Fruit fly (Drosophila melanogaster) whole organism, embryonic: Measurements from ENCODE around the gene CG7518.

Experiments
- Bdp1 ChIP-seq: fragments of 200-800 bp; sonication (Bioruptor generic); optimal IDR thresholded peaks from 3 replicates; lab custom pipeline; 2016; ENCODE audit warnings: missing biosample characterization, missing genetic modification characterization
- BtbVII ChIP-seq: fragments of 200-800 bp; sonication (Bioruptor generic); optimal IDR thresholded peaks from 3 replicates; lab custom pipeline; 2017; ENCODE audit warnings: missing biosample characterization, mild to moderate bottlenecking, missing genetic modification characterization
- CG10321 ChIP-seq: fragments of 200-800 bp; sonication (Bioruptor generic); IDR thresholded peaks from 2 replicates; pipeline ENCODE4 v1.3.6; 2022; ENCODE audit warnings: missing biosample characterization, missing genetic modification characterization
- CG11085 ChIP-seq: fragments of 200-800 bp; sonication (Bioruptor generic); IDR thresholded peaks from 2 replicates; pipeline ENCODE4 v1.3.6; 2022; ENCODE audit warnings: missing biosample characterization, missing genetic modification characterization
- CG11560 ChIP-seq: fragments of 200-800 bp; sonication (Bioruptor generic); IDR thresholded peaks from 3 replicates; pipeline ENCODE4 v1.3.6; 2022; ENCODE audit warnings: missing biosample characterization, missing genetic modification characterization
- CG12104 ChIP-seq: fragments of 200-800 bp; sonication (Bioruptor generic); optimal IDR thresholded peaks from 3 replicates; lab custom pipeline; 2016; ENCODE audit warnings: missing biosample characterization, missing genetic modification characterization
- CG12391 ChIP-seq: fragments of 200-800 bp; sonication (Bioruptor generic); optimal IDR thresholded peaks from 3 replicates; lab custom pipeline; 2018; ENCODE audit warnings: missing biosample characterization, mild to moderate bottlenecking, missing genetic modification characterization, moderate library complexity
- CG14667 ChIP-seq: fragments of 200-800 bp; sonication (Bioruptor generic); IDR thresholded peaks from 2 replicates; pipeline ENCODE4 v1.3.6; 2022; ENCODE audit warnings: missing biosample characterization, missing genetic modification characterization
- CG15073 ChIP-seq: fragments of 200-800 bp; sonication (Bioruptor generic); optimal IDR thresholded peaks from 2 replicates; lab custom pipeline; 2016; ENCODE audit warnings: missing biosample characterization, missing genetic modification characterization
- CG15696 ChIP-seq: fragments of 200-800 bp; sonication (Bioruptor generic); optimal IDR thresholded peaks from 2 replicates; lab custom pipeline; 2019; ENCODE audit warnings: missing biosample characterization, mild to moderate bottlenecking, missing genetic modification characterization, moderate library complexity
- CG1602 ChIP-seq: fragments of 200-800 bp; sonication (Bioruptor generic); optimal IDR thresholded peaks from 3 replicates; lab custom pipeline; 2016; ENCODE audit warnings: missing biosample characterization, missing genetic modification characterization
- CG17568 ChIP-seq: fragments of 200-800 bp; sonication (Bioruptor generic); optimal IDR thresholded peaks from 2 replicates; lab custom pipeline; 2018; ENCODE audit warnings: missing biosample characterization, mild to moderate bottlenecking, missing genetic modification characterization, moderate library complexity
- CG2199 ChIP-seq: fragments of 200-800 bp; sonication (Bioruptor generic); IDR thresholded peaks from 3 replicates; pipeline ENCODE4 v1.3.6; 2022; ENCODE audit warnings: missing biosample characterization, missing genetic modification characterization
- CG31224 ChIP-seq: fragments of 200-800 bp; sonication (Bioruptor generic); IDR thresholded peaks from 2 replicates; pipeline ENCODE4 v1.3.6; 2022; ENCODE audit warnings: missing biosample characterization, missing genetic modification characterization
- CG32767 ChIP-seq: fragments of 200-800 bp; sonication (Bioruptor generic); IDR thresholded peaks from 2 replicates; pipeline ENCODE4 v1.3.6; 2022; ENCODE audit warnings: missing biosample characterization, missing genetic modification characterization
- CG32772 ChIP-seq: fragments of 200-800 bp; sonication (Bioruptor generic); IDR thresholded peaks from 2 replicates; pipeline ENCODE4 v1.3.6; 2022; ENCODE audit warnings: missing biosample characterization, missing genetic modification characterization
- CG33557 ChIP-seq: fragments of 200-800 bp; sonication (Bioruptor generic); optimal IDR thresholded peaks from 2 replicates; lab custom pipeline; 2019; ENCODE audit warnings: missing biosample characterization, mild to moderate bottlenecking, missing genetic modification characterization, moderate library complexity
- CG34376 ChIP-seq: fragments of 200-800 bp; sonication (Bioruptor generic); optimal IDR thresholded peaks from 2 replicates; lab custom pipeline; 2018; ENCODE audit warnings: missing biosample characterization, mild to moderate bottlenecking, missing genetic modification characterization
- CG4282 ChIP-seq: fragments of 200-800 bp; sonication (Bioruptor generic); optimal IDR thresholded peaks from 2 replicates; lab custom pipeline; 2016; ENCODE audit warnings: missing biosample characterization, missing genetic modification characterization
- CG6175 ChIP-seq: fragments of 200-800 bp; sonication (Bioruptor generic); IDR thresholded peaks from 3 replicates; pipeline ENCODE4 v1.3.6; 2022; ENCODE audit warnings: missing biosample characterization, missing genetic modification characterization
- CG7963 ChIP-seq: fragments of 200-800 bp; sonication (Bioruptor generic); IDR thresholded peaks from 3 replicates; pipeline ENCODE4 v1.3.6; 2022; ENCODE audit warnings: missing biosample characterization, missing genetic modification characterization; ENCODE audit not compliant: partially characterized antibody
- CG9817 ChIP-seq: fragments of 200-800 bp; sonication (Bioruptor generic); optimal IDR thresholded peaks from 2 replicates; lab custom pipeline; 2018; ENCODE audit warnings: missing biosample characterization, mild to moderate bottlenecking, missing genetic modification characterization, moderate library complexity
- Elba2 ChIP-seq: fragments of 200-800 bp; sonication (Bioruptor generic); optimal IDR thresholded peaks from 3 replicates; lab custom pipeline; 2016; ENCODE audit warnings: missing biosample characterization, missing genetic modification characterization
- Gug ChIP-seq: fragments of 200-800 bp; sonication (Bioruptor generic); IDR thresholded peaks from 4 replicates; pipeline ENCODE4 v1.3.6; 2022; ENCODE audit warnings: missing biosample characterization, missing genetic modification characterization
- Hand ChIP-seq: fragments of 200-800 bp; sonication (Bioruptor generic); optimal IDR thresholded peaks from 2 replicates; lab custom pipeline; 2017; ENCODE audit warnings: mild to moderate bottlenecking, missing biosample characterization, missing genetic modification reagents, missing genetic modification characterization
- Lhr ChIP-seq: fragments of 200-800 bp; sonication (Bioruptor generic); optimal IDR thresholded peaks from 3 replicates; lab custom pipeline; 2017; ENCODE audit warnings: mild to moderate bottlenecking, missing biosample characterization, missing genetic modification reagents, missing genetic modification characterization
- MTF-1 ChIP-seq: fragments of 200-800 bp; sonication (Bioruptor generic); optimal IDR thresholded peaks from 2 replicates; lab custom pipeline; 2018; ENCODE audit warnings: missing biosample characterization, mild to moderate bottlenecking, missing genetic modification characterization, borderline replicate concordance
- NFAT ChIP-seq: fragments of 200-800 bp; sonication (Bioruptor generic); IDR thresholded peaks from 2 replicates; pipeline ENCODE4 v1.3.6; 2022; ENCODE audit warnings: missing biosample characterization, missing genetic modification characterization
- Oaz ChIP-seq: fragments of 200-800 bp; sonication (Bioruptor generic); IDR thresholded peaks from 2 replicates; pipeline ENCODE4 v1.3.6; 2022; ENCODE audit warnings: missing biosample characterization, missing genetic modification characterization
- PHDP ChIP-seq: fragments of 200-800 bp; sonication (Bioruptor generic); optimal IDR thresholded peaks from 3 replicates; lab custom pipeline; 2018; ENCODE audit warnings: missing biosample characterization, mild to moderate bottlenecking, missing genetic modification characterization, moderate library complexity
- Usf ChIP-seq: fragments of 200-800 bp; sonication (Bioruptor generic); optimal IDR thresholded peaks from 2 replicates; lab custom pipeline; 2017; ENCODE audit warnings: missing genotype, missing biosample characterization, missing genetic modification characterization
- ara ChIP-seq: fragments of 200-800 bp; sonication (Bioruptor generic); IDR thresholded peaks from 2 replicates; pipeline ENCODE4 v1.3.6; 2022; ENCODE audit warnings: missing biosample characterization, missing genetic modification characterization
- br ChIP-seq: fragments of >200 bp; optimal IDR thresholded peaks from 2 replicates; lab custom pipeline; 2017
- crc ChIP-seq: fragments of 200-800 bp; sonication (Bioruptor generic); optimal IDR thresholded peaks from 2 replicates; lab custom pipeline; 2016; ENCODE audit warnings: missing biosample characterization, missing genetic modification characterization
- dysf ChIP-seq: fragments of 200-800 bp; sonication (Bioruptor generic); IDR thresholded peaks from 3 replicates; pipeline ENCODE4 v1.3.6; 2022; ENCODE audit warnings: missing biosample characterization, missing genetic modification characterization
- ewg ChIP-seq: fragments of 200-800 bp; sonication (Bioruptor generic); optimal IDR thresholded peaks from 3 replicates; lab custom pipeline; 2017; ENCODE audit warnings: mild to moderate bottlenecking, missing biosample characterization, missing genetic modification reagents, missing genetic modification characterization
- gce ChIP-seq: fragments of 200-800 bp; sonication (Bioruptor generic); IDR thresholded peaks from 3 replicates; pipeline ENCODE4 v1.3.6; 2022; ENCODE audit warnings: missing biosample characterization, missing genetic modification characterization
- gfzf ChIP-seq: fragments of 200-800 bp; sonication (Bioruptor generic); optimal IDR thresholded peaks from 2 replicates; lab custom pipeline; 2016; ENCODE audit warnings: missing biosample characterization, mild to moderate bottlenecking, missing genetic modification characterization, moderate library complexity
- ham ChIP-seq: fragments of 200-800 bp; sonication (Bioruptor generic); IDR thresholded peaks from 2 replicates; pipeline ENCODE4 v1.3.6; 2022; ENCODE audit warnings: missing biosample characterization, missing genetic modification characterization
- jumu ChIP-seq: fragments of 200-800 bp; sonication (Bioruptor generic); optimal IDR thresholded peaks from 3 replicates; lab custom pipeline; 2016; ENCODE audit warnings: missing biosample characterization, missing genetic modification characterization
- mirr ChIP-seq: fragments of 200-800 bp; sonication (Bioruptor generic); optimal IDR thresholded peaks from 3 replicates; lab custom pipeline; 2018; ENCODE audit warnings: missing biosample characterization, mild to moderate bottlenecking, missing genetic modification characterization
- nerfin-1 ChIP-seq: fragments of 200-800 bp; sonication (Bioruptor generic); optimal IDR thresholded peaks from 3 replicates; lab custom pipeline; 2019; ENCODE audit warnings: missing biosample characterization, mild to moderate bottlenecking, missing genetic modification characterization, moderate library complexity
- oc ChIP-seq: fragments of 200-800 bp; sonication (Bioruptor generic); optimal IDR thresholded peaks from 2 replicates; lab custom pipeline; 2018; ENCODE audit warnings: missing biosample characterization, mild to moderate bottlenecking, missing genetic modification characterization, moderate library complexity
- schlank ChIP-seq: fragments of 200-800 bp; sonication (Bioruptor generic); optimal IDR thresholded peaks from 2 replicates; lab custom pipeline; 2018; ENCODE audit warnings: missing biosample characterization, mild to moderate bottlenecking, missing genetic modification characterization
- sima ChIP-seq: fragments of 200-800 bp; sonication (Bioruptor generic); optimal IDR thresholded peaks from 2 replicates; lab custom pipeline; 2016; ENCODE audit warnings: missing biosample characterization, missing genetic modification characterization
- so ChIP-seq: fragments of 200-800 bp; sonication (Bioruptor generic); IDR thresholded peaks from 3 replicates; pipeline ENCODE4 v1.3.6; 2022; ENCODE audit warnings: missing biosample characterization, missing genetic modification characterization
- stwl ChIP-seq: fragments of 200-800 bp; sonication (Bioruptor generic); optimal IDR thresholded peaks from 3 replicates; lab custom pipeline; 2018; ENCODE audit warnings: missing biosample characterization, mild to moderate bottlenecking, missing genetic modification characterization, moderate library complexity
- tio ChIP-seq: fragments of 200-800 bp; sonication (Bioruptor generic); optimal IDR thresholded peaks from 2 replicates; lab custom pipeline; 2017; ENCODE audit warnings: missing biosample characterization, missing genetic modification characterization, inconsistent platforms
- trh ChIP-seq: fragments of 200-800 bp; sonication (Bioruptor generic); optimal IDR thresholded peaks from 2 replicates; lab custom pipeline; 2016; ENCODE audit warnings: missing biosample characterization, missing genetic modification characterization
- tx ChIP-seq: fragments of 200-800 bp; sonication (Bioruptor generic); optimal IDR thresholded peaks from 2 replicates; lab custom pipeline; 2016; ENCODE audit warnings: missing biosample characterization, missing genetic modification characterization

The CG7518 gene

DNA sequence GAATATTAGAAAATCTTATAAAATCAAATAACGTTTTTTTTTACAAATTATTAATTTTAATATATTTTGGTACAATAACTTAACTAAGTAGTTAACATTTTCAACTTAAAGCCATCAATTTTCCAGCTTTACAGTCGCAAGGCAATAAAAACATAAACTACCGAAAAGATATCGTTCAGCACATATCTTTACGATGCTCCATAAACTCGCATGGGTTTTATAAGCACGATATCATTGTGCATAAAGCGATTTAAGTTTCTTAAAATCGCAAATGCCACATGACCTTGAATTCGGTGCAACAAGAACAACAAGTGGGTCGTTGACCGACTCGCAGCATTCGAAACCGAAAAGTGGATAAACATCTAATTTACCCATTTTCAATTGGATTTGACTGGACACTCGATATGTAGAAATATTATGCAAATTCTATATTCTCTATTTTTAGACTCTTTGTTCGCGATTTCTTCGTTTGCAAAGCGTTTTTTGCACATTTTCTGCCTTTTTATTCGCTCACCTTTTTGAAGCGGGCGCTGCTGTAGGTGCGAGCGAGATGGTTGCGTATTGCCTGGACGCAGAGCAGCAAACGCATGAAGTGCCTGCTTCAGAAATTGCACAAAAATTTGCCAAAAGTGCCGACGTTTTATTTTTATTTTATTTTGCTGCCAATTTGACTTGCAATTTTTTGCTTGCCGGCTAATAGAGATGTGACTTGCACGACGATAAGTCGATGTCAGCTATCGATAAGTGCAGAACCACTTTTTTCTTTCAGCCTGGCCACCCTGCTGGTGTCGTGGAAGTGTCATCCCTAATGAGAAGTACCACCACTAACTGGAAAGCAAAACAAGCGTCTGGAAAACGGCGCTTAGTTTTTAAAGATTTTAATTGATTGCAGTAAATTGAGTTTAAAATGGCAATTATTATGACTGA is 36.7 kb upstream of the CG7518 start, which contains the start of gene Spc25 (continued):
- no peak for TF ChIP-seq br
- no peak for TF ChIP-seq CG34376 (GFP tag; lab: Kevin White, UChicago)
- TF ChIP-seq CG17568 (GFP tag; lab: Kevin White, UChicago): no peak
- TF ChIP-seq tx (GFP tag; lab: Kevin White, UChicago): peak; percentile 60
- TF ChIP-seq CG2199: peak; percentile 60; the same call in 1 of the 3 replicates
- TF ChIP-seq CG33557 (GFP tag; lab: Kevin White, UChicago): no peak
- no peak for TF ChIP-seq CG32767 (GFP tag; lab: Robert Waterston, UW)
- TF ChIP-seq CG15073 (GFP tag; lab: Kevin White, UChicago): no peak
- TF ChIP-seq NFAT: peak; percentile 68
- TF ChIP-seq CG10321 (GFP tag; lab: Robert Waterston, UW): no peak
- TF ChIP-seq tio: no peak
- peak; percentile 33 for TF ChIP-seq CG9817
- TF ChIP-seq jumu (GFP tag; lab: Kevin White, UChicago): peak; percentile 73
- TF ChIP-seq CG1602 (GFP tag; lab: Kevin White, UChicago): peak; percentile 12
- TF ChIP-seq Elba2: peak; percentile 64
- TF ChIP-seq dysf (GFP tag; lab: Robert Waterston, UW): no peak
- TF ChIP-seq CG14667 (GFP tag; lab: Robert Waterston, UW): 0 out of 2 replicates have a peak, but pooled peaks have one; percentile 4
- TF ChIP-seq BtbVII (GFP tag; lab: Kevin White, UChicago): peak; percentile 20
- peak; percentile 87 for TF ChIP-seq CG7963 (GFP tag; lab: Robert Waterston, UW)
- no peak for TF ChIP-seq mirr (GFP tag; lab: Kevin White, UChicago)
- no peak for TF ChIP-seq gce
- no peak for TF ChIP-seq CG11085 (GFP tag; lab: Robert Waterston, UW)
- no peak for TF ChIP-seq MTF-1 (GFP tag; lab: Kevin White, UChicago)
- TF ChIP-seq CG4282 (GFP tag; lab: Kevin White, UChicago): peak; percentile 23
- TF ChIP-seq gfzf: peak; percentile 33
- no peak for TF ChIP-seq so (GFP tag; lab: Robert Waterston, UW)
- TF ChIP-seq ham (GFP tag; lab: Robert Waterston, UW): no peak
- no peak for TF ChIP-seq CG6175 (GFP tag; lab: Robert Waterston, UW)
- peak; percentile 97 for TF ChIP-seq stwl (tag; lab: Kevin White, UChicago)
- no peak for TF ChIP-seq Usf
- no peak for TF ChIP-seq crc (GFP tag; lab: Kevin White, UChicago)
- TF ChIP-seq CG11560 (tag; lab: Robert Waterston, UW): no peak
- TF ChIP-seq Hand (GFP tag; lab: Kevin White, UChicago): no peak
- no peak for TF ChIP-seq Oaz (GFP tag; lab: Robert Waterston, UW)
- peak; percentile 7 for TF ChIP-seq CG15696 (tag; lab: Kevin White, UChicago)
- TF ChIP-seq CG31224: no peak
- TF ChIP-seq sima (GFP tag; lab: Kevin White, UChicago): no peak
- TF ChIP-seq schlank (tag; lab: Kevin White, UChicago): no peak
- peak; percentile 60 for TF ChIP-seq Lhr (GFP tag; lab: Kevin White, UChicago)
- TF ChIP-seq CG12391: peak; percentile 51
- TF ChIP-seq trh (GFP tag; lab: Kevin White, UChicago): no peak
- no peak for TF ChIP-seq oc
- TF ChIP-seq ara (GFP tag; lab: Robert Waterston, UW): peak; percentile 29; the same call in 1 of the 2 replicates
- TF ChIP-seq nerfin-1: no peak
- peak; percentile 55 for TF ChIP-seq PHDP (tag; lab: Kevin White, UChicago)
- no peak for TF ChIP-seq CG12104 (GFP tag; lab: Kevin White, UChicago)
- TF ChIP-seq Bdp1 (GFP tag; lab: Kevin White, UChicago): peak; percentile 43
- TF ChIP-seq CG32772 (GFP tag; lab: Robert Waterston, UW): peak; percentile 73
- TF ChIP-seq ewg (GFP tag; lab: Kevin White, UChicago): no peak
- peak; percentile 84 for TF ChIP-seq Gug (GFP tag; lab: Robert Waterston, UW)
